Worm (Caenorhabditis elegans): Measurements from ENCODE around the gene C35D10.10.

C35D10.10 gene

ce11 chrIII:4811195-4811594, 50.4 kb downstream of the C35D10.10 start, which contains the start of gene C38D4.7 (continued):
- TF ChIP-seq nhr-12 (tag; optimal IDR thresholded peaks at IDR 0.05), result no peak
- no peak for TF ChIP-seq lin-39 (tag; optimal IDR thresholded peaks at IDR 0.05)
- TF ChIP-seq nhr-85 (tag), result no peak

Data from whole organism, L1 larva.